Fruit fly (Drosophila melanogaster) whole organism, prepupa: ENCODE measurements around the gene CG32832.

ENCODE experiments used
- CG10631 ChIP-seq: fragments of 200-800 bp; sonication (Bioruptor generic); optimal IDR thresholded peaks from 2 replicates; lab custom pipeline; 2016; ENCODE audit warnings: missing biosample characterization, missing genetic modification characterization
- CG10669 ChIP-seq: fragments of 200-800 bp; sonication (Bioruptor generic); optimal IDR thresholded peaks from 3 replicates; lab custom pipeline; 2018; ENCODE audit warnings: missing biosample characterization, mild to moderate bottlenecking, missing genetic modification characterization, moderate library complexity
- CG11294 ChIP-seq: fragments of 200-800 bp; sonication (Bioruptor generic); IDR thresholded peaks from 2 replicates; pipeline ENCODE4 v1.3.6; 2022; ENCODE audit warnings: missing biosample characterization, missing genetic modification characterization
- CG15336 ChIP-seq: fragments of 200-800 bp; sonication (Bioruptor generic); IDR thresholded peaks from 2 replicates; pipeline ENCODE4 v1.3.6; 2022; ENCODE audit warnings: missing biosample characterization, missing genetic modification characterization
- CG1621 ChIP-seq: fragments of 200-800 bp; sonication (Bioruptor generic); optimal IDR thresholded peaks from 3 replicates; lab custom pipeline; 2018; ENCODE audit warnings: missing biosample characterization, mild to moderate bottlenecking, missing genetic modification characterization
- CG3032 ChIP-seq: fragments of 200-800 bp; optimal IDR thresholded peaks from 2 replicates; lab custom pipeline; 2019; ENCODE audit warnings: missing biosample characterization, mild to moderate bottlenecking, missing genetic modification characterization, moderate library complexity
- CG34406 ChIP-seq: fragments of 200-800 bp; sonication (Bioruptor generic); optimal IDR thresholded peaks from 3 replicates; lab custom pipeline; 2016; ENCODE audit warnings: missing biosample characterization, missing genetic modification characterization
- CG3919 ChIP-seq: fragments of 200-800 bp; sonication (Bioruptor generic); optimal IDR thresholded peaks from 3 replicates; lab custom pipeline; 2016; ENCODE audit warnings: missing biosample characterization, missing genetic modification characterization
- CG4318 ChIP-seq: fragments of 200-800 bp; sonication (Bioruptor generic); optimal IDR thresholded peaks from 3 replicates; lab custom pipeline; 2017; ENCODE audit warnings: missing biosample characterization, mild to moderate bottlenecking, missing genetic modification characterization
- CG6808 ChIP-seq: fragments of 200-800 bp; sonication (Bioruptor generic); optimal IDR thresholded peaks from 3 replicates; lab custom pipeline; 2017; ENCODE audit warnings: missing biosample characterization, missing genetic modification characterization, mild to moderate bottlenecking, moderate library complexity, missing genetic modification reagents
- CG7368 ChIP-seq: fragments of 200-800 bp; sonication (Bioruptor generic); optimal IDR thresholded peaks from 3 replicates; lab custom pipeline; 2016; ENCODE audit warnings: missing biosample characterization, missing genetic modification characterization
- CG8632 ChIP-seq: fragments of 200-800 bp; sonication (Bioruptor generic); optimal IDR thresholded peaks from 3 replicates; lab custom pipeline; 2016; ENCODE audit warnings: missing biosample characterization, missing genetic modification characterization
- Ets21C ChIP-seq: fragments of 200-800 bp; sonication (Bioruptor generic); optimal IDR thresholded peaks from 3 replicates; lab custom pipeline; 2016; ENCODE audit warnings: missing biosample characterization, missing genetic modification characterization
- Gug ChIP-seq: fragments of 200-800 bp; sonication (Bioruptor generic); IDR thresholded peaks from 2 replicates; pipeline ENCODE4 v1.3.6; 2022; ENCODE audit warnings: missing biosample characterization, missing genetic modification characterization
- dac ChIP-seq: fragments of 200-800 bp; sonication (Bioruptor generic); optimal IDR thresholded peaks from 2 replicates; lab custom pipeline; 2017; ENCODE audit warnings: missing biosample characterization, mild to moderate bottlenecking, missing genetic modification characterization
- dsx ChIP-seq: fragments of 200-800 bp; optimal IDR thresholded peaks from 3 replicates; lab custom pipeline; 2019; ENCODE audit warnings: missing biosample characterization, mild to moderate bottlenecking, missing genetic modification characterization, moderate library complexity; ENCODE audit not compliant: poor library complexity, severe bottlenecking
- eg ChIP-seq: fragments of 200-800 bp; sonication (Bioruptor generic); IDR thresholded peaks from 3 replicates; pipeline ENCODE4 v1.3.6; 2022; ENCODE audit warnings: missing biosample characterization, missing genetic modification characterization
- fd59A ChIP-seq: fragments of 200-800 bp; sonication (Bioruptor generic); optimal IDR thresholded peaks from 2 replicates; lab custom pipeline; 2017; ENCODE audit warnings: missing biosample characterization, mild to moderate bottlenecking, missing genetic modification characterization, missing genetic modification reagents
- fd85E ChIP-seq: fragments of 200-800 bp; sonication (Bioruptor generic); optimal IDR thresholded peaks from 3 replicates; lab custom pipeline; 2016; ENCODE audit warnings: missing biosample characterization, missing genetic modification characterization
- lz ChIP-seq: fragments of 200-800 bp; sonication (Bioruptor generic); optimal IDR thresholded peaks from 3 replicates; lab custom pipeline; 2016; ENCODE audit warnings: missing biosample characterization, missing genetic modification characterization
- net ChIP-seq: fragments of 200-800 bp; sonication (Bioruptor generic); optimal IDR thresholded peaks from 3 replicates; lab custom pipeline; 2016; ENCODE audit warnings: missing biosample characterization, missing genetic modification characterization
- pdm3 ChIP-seq: fragments of 200-800 bp; sonication (Bioruptor generic); optimal IDR thresholded peaks from 3 replicates; lab custom pipeline; 2016; ENCODE audit warnings: missing biosample characterization, missing genetic modification characterization
- spab ChIP-seq: fragments of 200-800 bp; sonication (Bioruptor generic); optimal IDR thresholded peaks from 2 replicates; lab custom pipeline; 2017; ENCODE audit warnings: missing biosample characterization, mild to moderate bottlenecking, missing genetic modification characterization, missing genetic modification reagents

Gene CG32832

DNA sequence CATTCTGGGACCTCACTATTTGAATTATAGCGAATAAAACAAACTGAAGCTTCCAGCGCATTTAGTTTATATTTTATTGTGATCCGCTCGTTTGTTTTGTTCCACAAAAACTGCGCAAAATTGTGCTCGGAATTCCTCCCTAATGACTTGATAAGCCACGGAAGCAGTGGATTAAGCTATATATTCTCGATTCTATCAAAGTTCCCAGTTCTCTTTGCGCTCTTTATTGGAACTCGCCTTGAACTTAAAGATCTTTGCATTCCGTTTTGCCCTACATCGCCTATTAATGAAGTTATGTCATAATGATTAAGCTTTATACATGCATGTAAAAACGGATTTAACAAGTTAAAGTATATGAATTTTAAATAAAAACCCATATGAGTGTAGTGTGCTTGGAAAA lies 41.9 kb downstream of the CG32832 start, which contains the start of gene Nepl9:
Gene Nepl9, minus strand, starts transcription at position 101 of the 400 bp plus-strand sequence.
- TF ChIP-seq CG34406 (no peak), dac (GFP tag; lab: Kevin White, UChicago) (no peak), CG8632 (GFP tag; lab: Kevin White, UChicago) (no peak), CG6808 (GFP tag; lab: Kevin White, UChicago) (no peak), CG11294 (GFP tag; lab: Robert Waterston, UW) (no peak), pdm3 (GFP tag; lab: Kevin White, UChicago) (no peak)

DNA sequence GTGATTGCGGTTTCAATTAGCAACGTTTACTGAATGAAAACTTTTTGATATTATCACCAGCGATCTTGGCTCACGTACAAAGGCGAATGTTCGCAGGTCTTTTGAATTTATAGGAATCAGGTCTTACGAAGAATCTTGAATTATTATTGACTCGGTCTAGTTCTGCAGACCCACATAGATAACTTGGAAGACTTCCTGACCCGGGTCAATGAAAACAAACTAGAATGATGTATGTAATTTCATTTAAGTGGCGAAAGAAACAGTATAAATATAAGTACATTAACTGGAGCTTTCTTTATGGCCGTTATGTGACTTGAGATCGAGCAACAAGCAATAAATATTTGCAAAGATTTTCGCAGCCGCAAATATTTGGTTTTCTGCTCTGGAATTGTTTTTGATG lies 44.7 kb downstream of the CG32832 start, which contains the start of gene CG13282:
Gene CG13282, minus strand, starts transcription at position 101 of the 400 bp plus-strand sequence.
- TF ChIP-seq dac (GFP tag; lab: Kevin White, UChicago) (no peak), Gug (GFP tag; lab: Robert Waterston, UW) (no peak), Ets21C (GFP tag; lab: Kevin White, UChicago) (no peak), fd59A (no peak), fd85E (GFP tag; lab: Kevin White, UChicago) (no peak), net (GFP tag; lab: Kevin White, UChicago) (no peak), CG34406 (no peak), CG7368 (GFP tag; lab: Kevin White, UChicago) (no peak), CG10631 (no peak), CG10669 (GFP tag; lab: Kevin White, UChicago) (no peak), CG3032 (tag; lab: Kevin White, UChicago) (no peak), eg (no peak), lz (no peak), CG15336 (GFP tag; lab: Robert Waterston, UW) (no peak), CG3919 (GFP tag; lab: Kevin White, UChicago) (no peak), CG1621 (tag; lab: Kevin White, UChicago) (no peak), spab (GFP tag; lab: Kevin White, UChicago) (no peak), CG4318 (no peak), pdm3 (GFP tag; lab: Kevin White, UChicago) (no peak), dsx (no peak)
